Fruit fly (Drosophila melanogaster): Measurements from ENCODE around the gene Rchy1.

dm6 chr2L:6447581-6448333 is 17.7 kb downstream of the Rchy1 start:
- TF ChIP-seq CG15710 (tag; optimal IDR thresholded peaks at IDR 0.05) (no peak), CG32121 (GFP tag; IDR thresholded peaks at IDR 0.05) (no peak), CG4496 (GFP tag; IDR thresholded peaks at IDR 0.05) (no peak), D1 (tag; optimal IDR thresholded peaks at IDR 0.05) (no peak), EcR (GFP tag; optimal IDR thresholded peaks at IDR 0.05) (peak; percentile 48), CG17806 (tag; optimal IDR thresholded peaks at IDR 0.05) (no peak), CG34367 (tag; optimal IDR thresholded peaks at IDR 0.05) (no peak)
